Fruit fly (Drosophila melanogaster) whole organism, embryonic: ENCODE results near the gene CG31908.

ENCODE experiments used
- Bgb ChIP-seq: fragments of 200-800 bp; sonication (Bioruptor generic); IDR thresholded peaks from 2 replicates; pipeline ENCODE4 v1.3.6; 2022; ENCODE audit warnings: missing biosample characterization, missing genetic modification characterization; ENCODE audit not compliant: partially characterized antibody
- C15 ChIP-seq: fragments of 200-800 bp; sonication (Bioruptor generic); IDR thresholded peaks from 3 replicates; pipeline ENCODE4 v1.3.6; 2022; ENCODE audit warnings: missing biosample characterization, missing genetic modification characterization
- CG10147 ChIP-seq: fragments of 200-800 bp; sonication (Bioruptor generic); optimal IDR thresholded peaks from 2 replicates; lab custom pipeline; 2019; ENCODE audit warnings: missing biosample characterization, mild to moderate bottlenecking, missing genetic modification characterization, moderate library complexity
- CG1024 ChIP-seq: fragments of 200-800 bp; sonication (Bioruptor generic); IDR thresholded peaks from 2 replicates; pipeline ENCODE4 v1.3.6; 2022; ENCODE audit warnings: missing biosample characterization, missing genetic modification characterization
- CG11695 ChIP-seq: fragments of 200-800 bp; sonication (Bioruptor generic); IDR thresholded peaks from 3 replicates; pipeline ENCODE4 v1.3.6; 2022; ENCODE audit warnings: missing biosample characterization, missing genetic modification characterization
- CG12155 ChIP-seq: fragments of 200-800 bp; sonication (Bioruptor generic); optimal IDR thresholded peaks from 3 replicates; lab custom pipeline; 2016; ENCODE audit warnings: missing biosample characterization, missing genetic modification characterization
- CG12744 ChIP-seq: fragments of 200-800 bp; sonication (Bioruptor generic); optimal IDR thresholded peaks from 2 replicates; lab custom pipeline; 2016; ENCODE audit warnings: missing biosample characterization, missing genetic modification characterization
- CG13296 ChIP-seq: fragments of 200-800 bp; sonication (Bioruptor generic); optimal IDR thresholded peaks from 3 replicates; lab custom pipeline; 2018; ENCODE audit warnings: missing biosample characterization, mild to moderate bottlenecking, missing genetic modification characterization
- CG13775 ChIP-seq: fragments of 200-800 bp; sonication (Bioruptor generic); optimal IDR thresholded peaks from 3 replicates; lab custom pipeline; 2017; ENCODE audit warnings: missing biosample characterization, mild to moderate bottlenecking, missing genetic modification characterization
- CG15601 ChIP-seq: fragments of 200-800 bp; sonication (Bioruptor generic); optimal IDR thresholded peaks from 3 replicates; lab custom pipeline; 2019; ENCODE audit warnings: missing biosample characterization, mild to moderate bottlenecking, missing genetic modification characterization, moderate library complexity
- CG15696 ChIP-seq: fragments of 200-800 bp; sonication (Bioruptor generic); optimal IDR thresholded peaks from 2 replicates; lab custom pipeline; 2019; ENCODE audit warnings: missing biosample characterization, mild to moderate bottlenecking, missing genetic modification characterization, moderate library complexity
- CG16863 ChIP-seq: fragments of 200-800 bp; sonication (Bioruptor generic); optimal IDR thresholded peaks from 3 replicates; lab custom pipeline; 2016; ENCODE audit warnings: missing biosample characterization, missing genetic modification characterization
- CG17361 ChIP-seq: fragments of 200-800 bp; sonication (Bioruptor generic); IDR thresholded peaks from 3 replicates; pipeline ENCODE4 v1.3.6; 2022; ENCODE audit warnings: missing biosample characterization, missing genetic modification characterization
- CG18619 ChIP-seq: fragments of 200-800 bp; sonication (Bioruptor generic); optimal IDR thresholded peaks from 3 replicates; lab custom pipeline; 2017; ENCODE audit warnings: missing biosample characterization, mild to moderate bottlenecking, missing genetic modification characterization
- CG31388 ChIP-seq: fragments of 200-800 bp; sonication (Bioruptor generic); optimal IDR thresholded peaks from 2 replicates; lab custom pipeline; 2016; ENCODE audit warnings: missing biosample characterization, missing genetic modification characterization
- CG6254 ChIP-seq: fragments of 200-800 bp; sonication (Bioruptor generic); optimal IDR thresholded peaks from 3 replicates; lab custom pipeline; 2017; ENCODE audit warnings: mild to moderate bottlenecking, missing biosample characterization, missing genetic modification reagents, missing genetic modification characterization
- CG6689 ChIP-seq: fragments of 200-800 bp; sonication (Bioruptor generic); IDR thresholded peaks from 2 replicates; pipeline ENCODE4 v1.3.6; 2022; ENCODE audit warnings: missing biosample characterization, missing genetic modification characterization
- CG7963 ChIP-seq: fragments of 200-800 bp; sonication (Bioruptor generic); IDR thresholded peaks from 3 replicates; pipeline ENCODE4 v1.3.6; 2022; ENCODE audit warnings: missing biosample characterization, missing genetic modification characterization; ENCODE audit not compliant: partially characterized antibody
- CG7987 ChIP-seq: fragments of 200-800 bp; sonication (Bioruptor generic); optimal IDR thresholded peaks from 2 replicates; lab custom pipeline; 2018; ENCODE audit warnings: missing biosample characterization, mild to moderate bottlenecking, missing genetic modification characterization, moderate library complexity
- CG8478 ChIP-seq: fragments of >200 bp; optimal IDR thresholded peaks from 2 replicates; lab custom pipeline; 2018
- CG9215 ChIP-seq: fragments of 200-800 bp; sonication (Bioruptor generic); IDR thresholded peaks from 2 replicates; pipeline ENCODE4 v1.3.6; 2022; ENCODE audit warnings: missing biosample characterization, missing genetic modification characterization
- CG9876 ChIP-seq: fragments of 200-800 bp; sonication (Bioruptor generic); optimal IDR thresholded peaks from 2 replicates; lab custom pipeline; 2016; ENCODE audit warnings: missing biosample characterization, missing genetic modification characterization
- Ets65A ChIP-seq: fragments of 200-800 bp; sonication (Bioruptor generic); peaks from one replicate; lab custom pipeline; 2016; ENCODE audit warnings: missing biosample characterization, missing genetic modification characterization
- Gug ChIP-seq: fragments of 200-800 bp; sonication (Bioruptor generic); IDR thresholded peaks from 4 replicates; pipeline ENCODE4 v1.3.6; 2022; ENCODE audit warnings: missing biosample characterization, missing genetic modification characterization
- MTF-1 ChIP-seq: fragments of 200-800 bp; sonication (Bioruptor generic); optimal IDR thresholded peaks from 2 replicates; lab custom pipeline; 2018; ENCODE audit warnings: missing biosample characterization, mild to moderate bottlenecking, missing genetic modification characterization, borderline replicate concordance
- Myb ChIP-seq: fragments of 200-800 bp; sonication (Bioruptor generic); optimal IDR thresholded peaks from 2 replicates; lab custom pipeline; 2016; ENCODE audit warnings: missing biosample characterization, missing genetic modification characterization
- Opbp ChIP-seq: fragments of 200-800 bp; sonication (Bioruptor generic); IDR thresholded peaks from 3 replicates; pipeline ENCODE4 v1.3.6; 2022; ENCODE audit warnings: missing biosample characterization, missing genetic modification characterization; ENCODE audit not compliant: partially characterized antibody
- Rx ChIP-seq: fragments of 200-800 bp; sonication (Bioruptor generic); IDR thresholded peaks from 2 replicates; pipeline ENCODE4 v1.3.6; 2022; ENCODE audit warnings: missing biosample characterization, missing genetic modification characterization
- Sry-δ ChIP-seq: fragments of 200-800 bp; sonication (Bioruptor generic); optimal IDR thresholded peaks from 2 replicates; lab custom pipeline; 2016; ENCODE audit warnings: missing biosample characterization, missing genetic modification characterization
- Ssrp ChIP-seq: fragments of 200-800 bp; sonication (Bioruptor generic); optimal IDR thresholded peaks from 2 replicates; lab custom pipeline; 2018; ENCODE audit warnings: missing biosample characterization, mild to moderate bottlenecking, missing genetic modification characterization, moderate library complexity
- Xrp1 ChIP-seq: fragments of 200-800 bp; sonication (Bioruptor generic); IDR thresholded peaks from 2 replicates; pipeline ENCODE4 v1.3.6; 2022; ENCODE audit warnings: missing biosample characterization, missing genetic modification characterization
- amos ChIP-seq: fragments of 200-800 bp; sonication (Bioruptor generic); IDR thresholded peaks from 2 replicates; pipeline ENCODE4 v1.3.6; 2022; ENCODE audit warnings: missing biosample characterization, missing genetic modification characterization; ENCODE audit not compliant: partially characterized antibody
- az2 ChIP-seq: fragments of 200-800 bp; sonication (Bioruptor generic); optimal IDR thresholded peaks from 3 replicates; lab custom pipeline; 2016; ENCODE audit warnings: missing biosample characterization, missing genetic modification characterization
- bsh ChIP-seq, 2 experiments: fragments of 200-800 bp; sonication (Bioruptor generic); optimal IDR thresholded peaks; 2 replicates each; lab custom pipeline; 2017 to 2018; ENCODE audit warnings: mild to moderate bottlenecking in 2 of 2, missing biosample characterization in 2 of 2, missing genetic modification characterization in 2 of 2, moderate library complexity in 1 of 2
- cas ChIP-seq: fragments of 200-800 bp; sonication (Bioruptor generic); IDR thresholded peaks from 2 replicates; pipeline ENCODE4 v1.3.6; 2022; ENCODE audit warnings: missing biosample characterization, missing genetic modification characterization
- caup ChIP-seq: fragments of 200-800 bp; sonication (Bioruptor generic); optimal IDR thresholded peaks from 3 replicates; lab custom pipeline; 2017; ENCODE audit warnings: missing biosample characterization, mild to moderate bottlenecking, missing genetic modification characterization, moderate library complexity; ENCODE audit not compliant: severe bottlenecking
- gcm ChIP-seq: fragments of 200-800 bp; sonication (Bioruptor generic); optimal IDR thresholded peaks from 2 replicates; lab custom pipeline; 2019; ENCODE audit warnings: missing biosample characterization, mild to moderate bottlenecking, missing genetic modification characterization, moderate library complexity
- h ChIP-seq: fragments of >200 bp; optimal IDR thresholded peaks from 2 replicates; lab custom pipeline; 2017
- her ChIP-seq: fragments of 200-800 bp; sonication (Bioruptor generic); optimal IDR thresholded peaks from 2 replicates; lab custom pipeline; 2016; ENCODE audit warnings: missing biosample characterization, missing genetic modification characterization
- kni ChIP-seq: fragments of 200-800 bp; sonication (Bioruptor generic); optimal IDR thresholded peaks from 3 replicates; lab custom pipeline; 2017; ENCODE audit warnings: mild to moderate bottlenecking, missing biosample characterization, missing genetic modification reagents, missing genetic modification characterization
- lbe ChIP-seq: fragments of 200-800 bp; sonication (Bioruptor generic); optimal IDR thresholded peaks from 2 replicates; lab custom pipeline; 2016; ENCODE audit warnings: missing biosample characterization, mild to moderate bottlenecking, missing genetic modification characterization
- lilli ChIP-seq: fragments of 200-800 bp; sonication (Bioruptor generic); optimal IDR thresholded peaks from 3 replicates; lab custom pipeline; 2016; ENCODE audit warnings: missing biosample characterization, missing genetic modification characterization
- nom ChIP-seq: fragments of 200-800 bp; sonication (Bioruptor generic); optimal IDR thresholded peaks from 2 replicates; lab custom pipeline; 2017; ENCODE audit warnings: missing biosample characterization, missing genetic modification characterization, mild to moderate bottlenecking, moderate library complexity, missing genetic modification reagents
- otp ChIP-seq: fragments of 200-800 bp; sonication (Bioruptor generic); IDR thresholded peaks from 3 replicates; pipeline ENCODE4, ENCODE4 v1.3.6; 2022; ENCODE audit warnings: missing biosample characterization, missing genetic modification characterization
- pho ChIP-seq: fragments of 200-800 bp; sonication (Bioruptor generic); optimal IDR thresholded peaks from 2 replicates; lab custom pipeline; 2016; ENCODE audit warnings: missing biosample characterization, missing genetic modification characterization
- phol ChIP-seq: fragments of 200-800 bp; sonication (Bioruptor generic); optimal IDR thresholded peaks from 3 replicates; lab custom pipeline; 2018; ENCODE audit warnings: missing biosample characterization, mild to moderate bottlenecking, missing genetic modification characterization, moderate library complexity
- pum ChIP-seq: fragments of 200-800 bp; sonication (Bioruptor generic); optimal IDR thresholded peaks from 2 replicates; lab custom pipeline; 2016; ENCODE audit warnings: missing biosample characterization, missing genetic modification characterization
- sr ChIP-seq: fragments of 200-800 bp; sonication (Bioruptor generic); IDR thresholded peaks from 3 replicates; pipeline ENCODE4 v1.3.6; 2022; ENCODE audit warnings: missing biosample characterization, missing genetic modification characterization
- tin ChIP-seq: fragments of 200-800 bp; sonication (Bioruptor generic); optimal IDR thresholded peaks from 3 replicates; lab custom pipeline; 2016; ENCODE audit warnings: missing biosample characterization, missing genetic modification characterization
- zfh1 ChIP-seq: fragments of 200-800 bp; sonication (Bioruptor generic); IDR thresholded peaks from 3 replicates; pipeline ENCODE4 v1.3.6; 2022; ENCODE audit warnings: missing biosample characterization, missing genetic modification characterization
- zfh2 ChIP-seq: fragments of 200-800 bp; sonication (Bioruptor generic); optimal IDR thresholded peaks from 2 replicates; lab custom pipeline; 2016; ENCODE audit warnings: missing biosample characterization, missing genetic modification characterization

Gene CG31908

DNA sequence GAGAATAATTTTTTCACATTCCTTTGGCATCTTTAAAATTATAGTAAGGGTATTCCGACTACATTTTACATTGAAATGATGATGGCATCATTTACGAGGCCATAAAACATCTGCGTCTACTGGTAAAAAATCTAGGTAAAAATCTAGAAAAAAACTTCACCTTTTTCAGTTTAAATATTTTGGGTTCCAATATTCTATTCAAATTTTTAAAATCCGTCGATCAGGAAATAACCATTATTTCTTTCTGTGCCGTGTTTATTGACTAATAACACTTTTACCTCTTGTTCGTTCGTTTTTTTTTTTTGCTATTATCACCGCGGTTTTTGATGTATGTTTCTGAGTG is 12.1 kb upstream of the CG31908 start (continued):
- TF ChIP-seq Xrp1 (GFP tag; lab: Robert Waterston, UW): peak; percentile 76
- TF ChIP-seq Ssrp: peak; percentile 47
- TF ChIP-seq otp (GFP tag; lab: Robert Waterston, UW): 0 out of 3 replicates have a peak, but pooled peaks have one; percentile 19
- TF ChIP-seq CG13775: peak; percentile 44
- no peak for TF ChIP-seq CG15601
- no peak for TF ChIP-seq sr (GFP tag; lab: Robert Waterston, UW)
- TF ChIP-seq bsh (GFP tag; optimal IDR thresholded peaks at IDR 0.05; lab: Kevin White, UChicago): peak in 1 of 2 experiments; percentile 64
- TF ChIP-seq CG15696 (tag; lab: Kevin White, UChicago): peak; percentile 11
- TF ChIP-seq CG10147 (GFP tag; lab: Kevin White, UChicago): no peak
- no peak for TF ChIP-seq Bgb (GFP tag; lab: Robert Waterston, UW)
- peak; percentile 21 for TF ChIP-seq CG13296
- TF ChIP-seq Sry-δ (GFP tag; lab: Kevin White, UChicago): no peak
- TF ChIP-seq CG8478 (lab: Kevin White, UChicago): no peak
- no peak for TF ChIP-seq Opbp (GFP tag; lab: Robert Waterston, UW)
- peak; percentile 55 for TF ChIP-seq pho
- no peak for TF ChIP-seq C15
- TF ChIP-seq CG31388 (GFP tag; lab: Kevin White, UChicago): no peak
- TF ChIP-seq caup (GFP tag; lab: Kevin White, UChicago): peak; percentile 48
- TF ChIP-seq phol: peak; percentile 45
- no peak for TF ChIP-seq CG7963 (GFP tag; lab: Robert Waterston, UW)
- TF ChIP-seq CG12155: peak; percentile 58
- TF ChIP-seq CG11695 (GFP tag; lab: Robert Waterston, UW): peak; percentile 76
- peak; percentile 64 for TF ChIP-seq zfh2 (GFP tag; lab: Kevin White, UChicago)
- peak; percentile 45 for TF ChIP-seq Myb (GFP tag; lab: Kevin White, UChicago)
- no peak for TF ChIP-seq h
- TF ChIP-seq amos (GFP tag; lab: Robert Waterston, UW): no peak
- TF ChIP-seq pum: peak; percentile 45
- no peak for TF ChIP-seq nom
- TF ChIP-seq MTF-1: no peak
- peak; percentile 66 for TF ChIP-seq lbe
- peak; percentile 61 for TF ChIP-seq tin (GFP tag; lab: Kevin White, UChicago)
- TF ChIP-seq CG7987 (GFP tag; lab: Kevin White, UChicago): no peak
- TF ChIP-seq CG18619 (GFP tag; lab: Kevin White, UChicago): peak; percentile 26
- peak; percentile 12 for TF ChIP-seq gcm (GFP tag; lab: Kevin White, UChicago)
- TF ChIP-seq Rx (GFP tag; lab: Robert Waterston, UW): peak; percentile 2; the same call in 1 of the 2 replicates
- peak; percentile 41 for TF ChIP-seq az2 (GFP tag; lab: Kevin White, UChicago)
- TF ChIP-seq CG6254 (GFP tag; lab: Kevin White, UChicago): no peak
- TF ChIP-seq CG6689: peak; percentile 79
- peak; percentile 66 for TF ChIP-seq lilli (GFP tag; lab: Kevin White, UChicago)
- peak; percentile 21 for TF ChIP-seq CG12744
- no peak; the same call in none of the 2 replicates for TF ChIP-seq CG1024 (GFP tag; lab: Robert Waterston, UW)
- TF ChIP-seq CG9876 (GFP tag; lab: Kevin White, UChicago): no peak
- peak; percentile 27 for TF ChIP-seq her (GFP tag; lab: Kevin White, UChicago)
- TF ChIP-seq CG16863 (GFP tag; lab: Kevin White, UChicago): peak; percentile 19
- no peak for TF ChIP-seq cas (GFP tag; lab: Robert Waterston, UW)
- TF ChIP-seq Ets65A: peak; percentile 73
- peak; percentile 48; the same call in 3 of the 4 replicates for TF ChIP-seq Gug (GFP tag; lab: Robert Waterston, UW)
- TF ChIP-seq zfh1 (GFP tag; lab: Robert Waterston, UW): 0 out of 3 replicates have a peak, but pooled peaks have one; percentile 46
- peak; percentile 54; the same call in 2 of the 3 replicates for TF ChIP-seq CG17361 (GFP tag; lab: Robert Waterston, UW)
- no peak for TF ChIP-seq kni (GFP tag; lab: Kevin White, UChicago)
- 0 out of 2 replicates have a peak, but pooled peaks have one; percentile 32 for TF ChIP-seq CG9215
